Fruit fly (Drosophila melanogaster) whole organism, embryonic: Measurements from ENCODE around the gene Dhc93AB.

Experiments used
- CG11456 ChIP-seq: fragments of 200-800 bp; sonication (Bioruptor generic); IDR thresholded peaks from 3 replicates; pipeline ENCODE4 v1.3.6; 2022; ENCODE audit warnings: missing biosample characterization, missing genetic modification characterization
- CG11560 ChIP-seq: fragments of 200-800 bp; sonication (Bioruptor generic); IDR thresholded peaks from 3 replicates; pipeline ENCODE4 v1.3.6; 2022; ENCODE audit warnings: missing biosample characterization, missing genetic modification characterization
- CG12071 ChIP-seq: fragments of 200-800 bp; sonication (Bioruptor generic); optimal IDR thresholded peaks from 3 replicates; lab custom pipeline; 2018; ENCODE audit warnings: missing biosample characterization, mild to moderate bottlenecking, missing genetic modification characterization
- CG12219 ChIP-seq: fragments of 200-800 bp; sonication (Bioruptor generic); optimal IDR thresholded peaks from 3 replicates; lab custom pipeline; 2018; ENCODE audit warnings: missing biosample characterization, mild to moderate bottlenecking, missing genetic modification characterization
- CG1233 ChIP-seq: fragments of 200-800 bp; sonication (Bioruptor generic); optimal IDR thresholded peaks from 4 replicates; lab custom pipeline; 2018; ENCODE audit warnings: missing biosample characterization, mild to moderate bottlenecking, missing genetic modification characterization
- CG13894 ChIP-seq: fragments of 200-800 bp; sonication (Bioruptor generic); optimal IDR thresholded peaks from 3 replicates; lab custom pipeline; 2018; ENCODE audit warnings: missing biosample characterization, mild to moderate bottlenecking, missing genetic modification characterization, moderate library complexity
- CG14050 ChIP-seq: fragments of 200-800 bp; sonication (Bioruptor generic); IDR thresholded peaks from 3 replicates; pipeline ENCODE4 v1.3.6; 2022; ENCODE audit warnings: missing biosample characterization, missing genetic modification characterization
- CG1647 ChIP-seq: fragments of 200-800 bp; sonication (Bioruptor generic); optimal IDR thresholded peaks from 3 replicates; lab custom pipeline; 2016; ENCODE audit warnings: missing biosample characterization, missing genetic modification characterization
- CG18599 ChIP-seq: fragments of 200-800 bp; sonication (Bioruptor generic); optimal IDR thresholded peaks from 3 replicates; lab custom pipeline; 2017; ENCODE audit warnings: missing biosample characterization, missing genetic modification characterization, mild to moderate bottlenecking, moderate library complexity, missing genetic modification reagents
- CG30403 ChIP-seq: fragments of 200-800 bp; sonication (Bioruptor generic); optimal IDR thresholded peaks from 3 replicates; lab custom pipeline; 2016; ENCODE audit warnings: missing biosample characterization, missing genetic modification characterization
- CG34376 ChIP-seq: fragments of 200-800 bp; sonication (Bioruptor generic); optimal IDR thresholded peaks from 2 replicates; lab custom pipeline; 2018; ENCODE audit warnings: missing biosample characterization, mild to moderate bottlenecking, missing genetic modification characterization
- CG34422 ChIP-seq: fragments of 200-800 bp; sonication (Bioruptor generic); IDR thresholded peaks from 3 replicates; pipeline ENCODE4 v1.3.6; 2022; ENCODE audit warnings: missing biosample characterization, missing genetic modification characterization
- CG3838 ChIP-seq: fragments of 200-800 bp; sonication (Bioruptor generic); optimal IDR thresholded peaks from 3 replicates; lab custom pipeline; 2016; ENCODE audit warnings: missing biosample characterization, missing genetic modification characterization
- CG5180 ChIP-seq: fragments of 200-800 bp; sonication (Bioruptor generic); optimal IDR thresholded peaks from 3 replicates; lab custom pipeline; 2017; ENCODE audit warnings: missing biosample characterization, missing genetic modification characterization, mild to moderate bottlenecking, moderate library complexity, missing genetic modification reagents
- CG7556 ChIP-seq: fragments of 200-800 bp; sonication (Bioruptor generic); optimal IDR thresholded peaks from 2 replicates; lab custom pipeline; 2017; ENCODE audit warnings: missing biosample characterization, mild to moderate bottlenecking, missing genetic modification characterization
- CG7839 ChIP-seq: fragments of 200-800 bp; sonication (Bioruptor generic); optimal IDR thresholded peaks from 3 replicates; lab custom pipeline; 2018; ENCODE audit warnings: missing biosample characterization, mild to moderate bottlenecking, missing genetic modification characterization, moderate library complexity
- Chrac-16 ChIP-seq: fragments of 200-800 bp; sonication (Bioruptor generic); optimal IDR thresholded peaks from 3 replicates; lab custom pipeline; 2016; ENCODE audit warnings: missing biosample characterization, missing genetic modification characterization
- Dp ChIP-seq: fragments of 200-800 bp; sonication (Bioruptor generic); optimal IDR thresholded peaks from 2 replicates; lab custom pipeline; 2018; ENCODE audit warnings: missing biosample characterization, mild to moderate bottlenecking, missing genetic modification characterization, moderate library complexity
- Ets65A ChIP-seq: fragments of 200-800 bp; sonication (Bioruptor generic); peaks from one replicate; lab custom pipeline; 2016; ENCODE audit warnings: missing biosample characterization, missing genetic modification characterization
- Gsc ChIP-seq: fragments of 200-800 bp; sonication (Bioruptor generic); IDR thresholded peaks from 2 replicates; pipeline ENCODE4 v1.3.6; 2022; ENCODE audit warnings: missing biosample characterization, missing genetic modification characterization
- Jarid2 ChIP-seq: fragments of 200-800 bp; sonication (Bioruptor generic); optimal IDR thresholded peaks from 3 replicates; lab custom pipeline; 2017; ENCODE audit warnings: mild to moderate bottlenecking, missing biosample characterization, missing genetic modification reagents, missing genetic modification characterization
- Kr ChIP-seq: fragments of 200-800 bp; sonication (Bioruptor generic); optimal IDR thresholded peaks from 2 replicates; lab custom pipeline; 2017; ENCODE audit warnings: missing biosample characterization, mild to moderate bottlenecking, missing genetic modification characterization
- Mrtf ChIP-seq: fragments of 200-800 bp; sonication (Bioruptor generic); IDR thresholded peaks from 3 replicates; pipeline ENCODE4 v1.3.6; 2022; ENCODE audit warnings: missing biosample characterization, missing genetic modification characterization
- Six4 ChIP-seq: fragments of 200-800 bp; sonication (Bioruptor generic); optimal IDR thresholded peaks from 2 replicates; lab custom pipeline; 2016; ENCODE audit warnings: missing biosample characterization, missing genetic modification characterization
- Sry-β ChIP-seq: fragments of 200-800 bp; sonication (Bioruptor generic); optimal IDR thresholded peaks from 2 replicates; lab custom pipeline; 2018; ENCODE audit warnings: missing biosample characterization, mild to moderate bottlenecking, missing genetic modification characterization, moderate library complexity
- Usf ChIP-seq: fragments of 200-800 bp; sonication (Bioruptor generic); optimal IDR thresholded peaks from 2 replicates; lab custom pipeline; 2017; ENCODE audit warnings: missing genotype, missing biosample characterization, missing genetic modification characterization
- br ChIP-seq: fragments of >200 bp; optimal IDR thresholded peaks from 2 replicates; lab custom pipeline; 2017
- caup ChIP-seq: fragments of 200-800 bp; sonication (Bioruptor generic); optimal IDR thresholded peaks from 3 replicates; lab custom pipeline; 2017; ENCODE audit warnings: missing biosample characterization, mild to moderate bottlenecking, missing genetic modification characterization, moderate library complexity; ENCODE audit not compliant: severe bottlenecking
- disco-r ChIP-seq: fragments of 200-800 bp; sonication (Bioruptor generic); optimal IDR thresholded peaks from 2 replicates; lab custom pipeline; 2016; ENCODE audit warnings: missing biosample characterization, missing genetic modification characterization
- eve ChIP-seq, 2 experiments: fragments of >200 bp; optimal IDR thresholded peaks; 2 replicates each; lab custom pipeline; 2017; ENCODE audit warnings: missing biosample characterization in 2 of 2, missing genetic modification characterization in 2 of 2
- fd3F ChIP-seq: fragments of 200-800 bp; sonication (Bioruptor generic); optimal IDR thresholded peaks from 2 replicates; lab custom pipeline; 2018; ENCODE audit warnings: missing biosample characterization, mild to moderate bottlenecking, missing genetic modification characterization, moderate library complexity
- hbn ChIP-seq: fragments of 200-800 bp; sonication (Bioruptor generic); IDR thresholded peaks from 2 replicates; pipeline ENCODE4 v1.3.6; 2022; ENCODE audit warnings: missing biosample characterization, missing genetic modification characterization; ENCODE audit not compliant: partially characterized antibody
- her ChIP-seq: fragments of 200-800 bp; sonication (Bioruptor generic); optimal IDR thresholded peaks from 2 replicates; lab custom pipeline; 2016; ENCODE audit warnings: missing biosample characterization, missing genetic modification characterization
- luna ChIP-seq: fragments of 200-800 bp; sonication (Bioruptor generic); optimal IDR thresholded peaks from 2 replicates; lab custom pipeline; 2016; ENCODE audit warnings: missing biosample characterization, missing genetic modification characterization
- nerfin-2 ChIP-seq: fragments of 200-800 bp; sonication (Bioruptor generic); IDR thresholded peaks from 2 replicates; pipeline ENCODE4 v1.3.6; 2022; ENCODE audit warnings: missing biosample characterization, missing genetic modification characterization; ENCODE audit not compliant: partially characterized antibody
- nom ChIP-seq: fragments of 200-800 bp; sonication (Bioruptor generic); optimal IDR thresholded peaks from 2 replicates; lab custom pipeline; 2017; ENCODE audit warnings: missing biosample characterization, missing genetic modification characterization, mild to moderate bottlenecking, moderate library complexity, missing genetic modification reagents
- org-1 ChIP-seq: fragments of 200-800 bp; sonication (Bioruptor generic); optimal IDR thresholded peaks from 2 replicates; lab custom pipeline; 2017; ENCODE audit warnings: missing biosample characterization, missing genetic modification characterization
- phol ChIP-seq: fragments of 200-800 bp; sonication (Bioruptor generic); optimal IDR thresholded peaks from 3 replicates; lab custom pipeline; 2018; ENCODE audit warnings: missing biosample characterization, mild to moderate bottlenecking, missing genetic modification characterization, moderate library complexity
- pum ChIP-seq: fragments of 200-800 bp; sonication (Bioruptor generic); optimal IDR thresholded peaks from 2 replicates; lab custom pipeline; 2016; ENCODE audit warnings: missing biosample characterization, missing genetic modification characterization
- pzg ChIP-seq: fragments of 200-800 bp; sonication (Bioruptor generic); optimal IDR thresholded peaks from 3 replicates; lab custom pipeline; 2018; ENCODE audit warnings: missing biosample characterization, mild to moderate bottlenecking, missing genetic modification characterization, moderate library complexity
- repo ChIP-seq: fragments of 200-800 bp; sonication (Bioruptor generic); optimal IDR thresholded peaks from 2 replicates; lab custom pipeline; 2016; ENCODE audit warnings: missing biosample characterization, missing genetic modification characterization
- rib ChIP-seq: fragments of 200-800 bp; sonication (Bioruptor generic); IDR thresholded peaks from 2 replicates; pipeline ENCODE4 v1.3.6; 2022; ENCODE audit warnings: missing biosample characterization, missing genetic modification characterization
- run ChIP-seq: fragments of 200-800 bp; sonication (Bioruptor generic); optimal IDR thresholded peaks from 3 replicates; lab custom pipeline; 2018; ENCODE audit warnings: missing biosample characterization, mild to moderate bottlenecking, missing genetic modification characterization
- slou ChIP-seq: fragments of 200-800 bp; sonication (Bioruptor generic); optimal IDR thresholded peaks from 3 replicates; lab custom pipeline; 2016; ENCODE audit warnings: missing biosample characterization, missing genetic modification characterization
- sqz ChIP-seq: fragments of 200-800 bp; sonication (Bioruptor generic); optimal IDR thresholded peaks from 3 replicates; lab custom pipeline; 2018; ENCODE audit warnings: missing biosample characterization, mild to moderate bottlenecking, missing genetic modification characterization
- ttk ChIP-seq: fragments of 200-800 bp; sonication (Bioruptor generic); IDR thresholded peaks from 2 replicates; pipeline ENCODE4 v2.1.2; 2022; ENCODE audit warnings: missing biosample characterization, missing genetic modification characterization
- wor ChIP-seq: fragments of 200-800 bp; sonication (Bioruptor generic); IDR thresholded peaks from 2 replicates; pipeline ENCODE4 v1.3.6; 2022; ENCODE audit warnings: missing biosample characterization, missing genetic modification characterization
- zen ChIP-seq: fragments of 200-800 bp; sonication (Bioruptor generic); optimal IDR thresholded peaks from 3 replicates; lab custom pipeline; 2018; ENCODE audit warnings: missing biosample characterization, mild to moderate bottlenecking, missing genetic modification characterization, moderate library complexity
- zen2 ChIP-seq: fragments of 200-800 bp; sonication (Bioruptor generic); IDR thresholded peaks from 3 replicates; pipeline ENCODE4 v1.3.6; 2022; ENCODE audit warnings: missing biosample characterization, missing genetic modification characterization; ENCODE audit not compliant: partially characterized antibody
- zfh2 ChIP-seq: fragments of 200-800 bp; sonication (Bioruptor generic); optimal IDR thresholded peaks from 2 replicates; lab custom pipeline; 2016; ENCODE audit warnings: missing biosample characterization, missing genetic modification characterization

The Dhc93AB gene

DNA sequence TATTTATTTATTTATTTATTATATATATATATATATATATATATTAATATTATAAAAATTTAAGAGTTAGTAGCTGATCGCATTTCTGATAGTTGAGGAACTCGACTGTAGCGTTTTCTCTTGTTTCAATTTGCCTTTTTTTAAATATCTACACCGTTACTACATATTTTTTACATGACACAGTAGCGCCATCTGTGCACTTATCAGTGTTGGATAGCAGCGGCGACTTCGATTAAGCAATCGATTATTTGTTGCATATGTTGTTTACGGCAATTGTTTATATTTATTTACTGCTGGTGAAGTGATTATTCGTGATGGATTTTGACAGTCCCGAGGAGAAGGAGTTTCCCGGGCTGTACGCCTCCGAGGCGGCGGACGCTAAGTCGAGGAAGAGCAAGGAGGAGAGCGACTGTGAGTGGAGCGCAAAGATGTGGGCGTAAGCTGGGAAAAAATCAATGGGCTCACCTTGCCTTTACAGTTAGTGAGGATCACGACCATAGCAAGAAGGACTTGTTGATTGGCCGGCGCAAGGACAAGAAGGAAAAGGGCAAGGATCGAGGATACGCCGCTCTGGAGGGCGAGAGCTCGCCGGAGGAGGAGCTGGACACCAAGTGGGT lies 24.7 kb downstream of the Dhc93AB start, which contains the start of gene Rlip (continued):
- TF ChIP-seq fd3F (GFP tag; lab: Kevin White, UChicago) (no peak), disco-r (GFP tag; lab: Kevin White, UChicago) (peak; percentile 1), slou (peak; percentile 50), pum (GFP tag; lab: Kevin White, UChicago) (peak; percentile 46), CG14050 (GFP tag; lab: Robert Waterston, UW) (no peak), repo (GFP tag; lab: Kevin White, UChicago) (peak; percentile 48), luna (GFP tag; lab: Kevin White, UChicago) (peak; percentile 14), CG1233 (GFP tag; lab: Kevin White, UChicago) (peak; percentile 35), Gsc (GFP tag; lab: Robert Waterston, UW) (no peak), CG1647 (GFP tag; lab: Kevin White, UChicago) (peak; percentile 53), CG12071 (GFP tag; lab: Kevin White, UChicago) (no peak), zfh2 (GFP tag; lab: Kevin White, UChicago) (peak; percentile 55), caup (GFP tag; lab: Kevin White, UChicago) (peak; percentile 56), org-1 (GFP tag; lab: Kevin White, UChicago) (no peak), eve (GFP tag; optimal IDR thresholded peaks at IDR 0.05; lab: Kevin White, UChicago) (no peak), CG12219 (GFP tag; lab: Kevin White, UChicago) (no peak), CG11560 (tag; lab: Robert Waterston, UW) (peak; percentile 93), Ets65A (GFP tag; lab: Kevin White, UChicago) (peak; percentile 98), Chrac-16 (GFP tag; lab: Kevin White, UChicago) (peak; percentile 39), phol (tag; lab: Kevin White, UChicago) (no peak), run (tag; lab: Kevin White, UChicago) (no peak), hbn (GFP tag; lab: Robert Waterston, UW) (peak; percentile 50), br (lab: Kevin White, UChicago) (no peak), CG3838 (GFP tag; lab: Kevin White, UChicago) (peak; percentile 100), nom (GFP tag; lab: Kevin White, UChicago) (no peak), CG34376 (GFP tag; lab: Kevin White, UChicago) (no peak), ttk (GFP tag; lab: Robert Waterston, UW) (no peak; the same call in 1 of the 2 replicates), Jarid2 (GFP tag; lab: Kevin White, UChicago) (no peak), CG7839 (tag; lab: Kevin White, UChicago) (peak; percentile 56), zen2 (peak; percentile 48), nerfin-2 (peak; percentile 37; the same call in 1 of the 2 replicates), CG34422 (GFP tag; lab: Robert Waterston, UW) (peak; percentile 56), CG18599 (GFP tag; lab: Kevin White, UChicago) (peak; percentile 35), Sry-β (GFP tag; lab: Kevin White, UChicago) (peak; percentile 16), zen (tag; lab: Kevin White, UChicago) (peak; percentile 60), sqz (GFP tag; lab: Kevin White, UChicago) (no peak), Six4 (GFP tag; lab: Kevin White, UChicago) (peak; percentile 12), wor (GFP tag; lab: Robert Waterston, UW) (no peak), her (GFP tag; lab: Kevin White, UChicago) (peak; percentile 28), Dp (GFP tag; lab: Kevin White, UChicago) (peak; percentile 65), CG11456 (GFP tag; lab: Robert Waterston, UW) (peak; percentile 85), pzg (GFP tag; lab: Kevin White, UChicago) (peak; percentile 77), rib (GFP tag; lab: Robert Waterston, UW) (no peak), CG7556 (no peak), CG30403 (GFP tag; lab: Kevin White, UChicago) (peak; percentile 46), Mrtf (GFP tag; lab: Robert Waterston, UW) (peak; percentile 47; the same call in 1 of the 3 replicates), Kr (GFP tag; lab: Kevin White, UChicago) (no peak), CG5180 (GFP tag; lab: Kevin White, UChicago) (no peak), Usf (GFP tag; lab: Kevin White, UChicago) (no peak), CG13894 (tag; lab: Kevin White, UChicago) (peak; percentile 9)
